Fruit fly (Drosophila melanogaster) Kc167 (cell line): Measurements from ENCODE around the gene koko.

ENCODE experiments used
- Myc ChIP-seq: fragments of >200 bp; optimal IDR thresholded peaks from 2 replicates; lab custom pipeline; 2017; ENCODE audit warnings: missing external identifiers
- Sin3A ChIP-seq: fragments of >200 bp; optimal IDR thresholded peaks from 2 replicates; lab custom pipeline; 2018; ENCODE audit warnings: missing external identifiers
- h ChIP-seq: fragments of >200 bp; optimal IDR thresholded peaks from 3 replicates; lab custom pipeline; 2018; ENCODE audit warnings: missing external identifiers
- insv ChIP-seq: fragments of >200 bp; optimal IDR thresholded peaks from 3 replicates; lab custom pipeline; 2018; ENCODE audit warnings: missing external identifiers
- psq ChIP-seq: fragments of >200 bp; optimal IDR thresholded peaks from 2 replicates; lab custom pipeline; 2017; ENCODE audit warnings: missing external identifiers
- ttk ChIP-seq: sonication (Bioruptor generic); optimal IDR thresholded peaks from 2 replicates; lab custom pipeline; 2017; ENCODE audit warnings: missing external identifiers

The koko gene

dm6 chr3R:18402549-18403429 is at the start of gene koko, which contains the start of gene Wdr37:
TSS of gene koko (plus strand) at chr3R:18403026.
TSS of gene Wdr37 (minus strand) at chr3R:18402716.
- TF ChIP-seq ttk (no peak), Sin3A (no peak), h (lab: Kevin White, UChicago) (no peak), insv (no peak), Myc (no peak), psq (lab: Kevin White, UChicago) (no peak)

- no peak for TF ChIP-seq ttk
Measured at dm6 chr3R:18355781-18356180, 47.0 kb upstream of the koko start.

- TF ChIP-seq ttk (no peak), Sin3A (no peak), psq (lab: Kevin White, UChicago) (no peak), Myc (no peak), insv (no peak), h (lab: Kevin White, UChicago) (no peak)
Measured at dm6 chr3R:18360630-18361260, 42.1 kb upstream of the koko start, which contains the start of gene CG15803. TSS of gene CG15803 (minus strand) at chr3R:18360728.

- no peak for TF ChIP-seq insv
- TF ChIP-seq Sin3A: no peak
- no peak for TF ChIP-seq Myc
- no peak for TF ChIP-seq h (lab: Kevin White, UChicago)
- TF ChIP-seq psq (lab: Kevin White, UChicago): no peak
- TF ChIP-seq ttk: no peak
Measured at dm6 chr3R:18361694-18362093, 41.1 kb upstream of the koko start, which contains the start of gene hmw. TSS of gene hmw (plus strand) at chr3R:18361994.

dm6 chr3R:18365978-18366643 is 36.7 kb upstream of the koko start, which contains the start of the genes WRNexo and Nup43:
TSS of gene WRNexo (minus strand) at chr3R:18366162.
TSS of gene Nup43 (plus strand) at chr3R:18366638.
- TF ChIP-seq Sin3A (no peak), Myc (no peak), insv (no peak), h (lab: Kevin White, UChicago) (no peak), psq (lab: Kevin White, UChicago) (no peak), ttk (no peak)

- TF ChIP-seq psq (lab: Kevin White, UChicago) (no peak), Sin3A (no peak), Myc (no peak), ttk (no peak), h (lab: Kevin White, UChicago) (no peak), insv (no peak)
Measured at dm6 chr3R:18366644-18366985, 36.2 kb upstream of the koko start.

- no peak for TF ChIP-seq Myc
- no peak for TF ChIP-seq psq (lab: Kevin White, UChicago)
- no peak for TF ChIP-seq ttk
- no peak for TF ChIP-seq Sin3A
- TF ChIP-seq insv: no peak
- no peak for TF ChIP-seq h (lab: Kevin White, UChicago)
Measured at dm6 chr3R:18368595-18368994, 34.2 kb upstream of the koko start.

dm6 chr3R:18371346-18371745 is 31.5 kb upstream of the koko start:
- no peak for TF ChIP-seq ttk
- TF ChIP-seq h (lab: Kevin White, UChicago): no peak
- TF ChIP-seq psq (lab: Kevin White, UChicago): no peak
- TF ChIP-seq Myc: no peak
- TF ChIP-seq insv: no peak
- no peak for TF ChIP-seq Sin3A

dm6 chr3R:18372688-18373304 is 30.0 kb upstream of the koko start, which contains the start of gene gl:
TSS of gene gl (minus strand) at chr3R:18372738.
- no peak for TF ChIP-seq Myc
- no peak for TF ChIP-seq insv
- TF ChIP-seq ttk: no peak
- no peak for TF ChIP-seq psq (lab: Kevin White, UChicago)
- no peak for TF ChIP-seq h (lab: Kevin White, UChicago)
- no peak for TF ChIP-seq Sin3A

- TF ChIP-seq Sin3A (no peak), psq (lab: Kevin White, UChicago) (no peak), ttk (no peak), Myc (no peak), insv (no peak), h (lab: Kevin White, UChicago) (no peak)
Measured at dm6 chr3R:18380251-18380812, 22.5 kb upstream of the koko start.

- TF ChIP-seq Myc: no peak
- no peak for TF ChIP-seq insv
- TF ChIP-seq ttk: no peak
- no peak for TF ChIP-seq h (lab: Kevin White, UChicago)
- no peak for TF ChIP-seq Sin3A
- no peak for TF ChIP-seq psq (lab: Kevin White, UChicago)
Measured at dm6 chr3R:18381014-18381512, 21.8 kb upstream of the koko start, which contains the start of gene CG7675. TSS of gene CG7675 (minus strand) at chr3R:18381178.

dm6 chr3R:18384972-18385371 is 17.9 kb upstream of the koko start, which contains the start of gene CG14309:
TSS of gene CG14309 (minus strand) at chr3R:18385072.
- no peak for TF ChIP-seq psq (lab: Kevin White, UChicago)
- TF ChIP-seq h (lab: Kevin White, UChicago): no peak
- TF ChIP-seq ttk: no peak
- no peak for TF ChIP-seq Myc
